Fruit fly (Drosophila melanogaster) whole organism, wandering third instar larva: ENCODE results near the gene Trxr1.

Experiments used
- Abd-B ChIP-seq: fragments of >200 bp; optimal IDR thresholded peaks from 2 replicates; lab custom pipeline; 2017; ENCODE audit warnings: missing biosample characterization, missing genetic modification characterization
- CG32264 ChIP-seq: fragments of 200-800 bp; sonication (Bioruptor generic); optimal IDR thresholded peaks from 2 replicates; lab custom pipeline; 2016; ENCODE audit warnings: missing biosample characterization, missing genetic modification characterization
- CG9705 ChIP-seq: fragments of 200-800 bp; sonication (Bioruptor generic); optimal IDR thresholded peaks from 2 replicates; lab custom pipeline; 2018; ENCODE audit warnings: missing biosample characterization, mild to moderate bottlenecking, missing genetic modification characterization
- CrebA ChIP-seq: fragments of 200-800 bp; sonication (Bioruptor generic); optimal IDR thresholded peaks from 2 replicates; lab custom pipeline; 2016; ENCODE audit warnings: missing biosample characterization, mild to moderate bottlenecking, missing genetic modification characterization, borderline replicate concordance
- Dfd ChIP-seq: fragments of >200 bp; optimal IDR thresholded peaks from 2 replicates; lab custom pipeline; 2017; ENCODE audit warnings: missing biosample characterization, missing genetic modification characterization
- GATAd ChIP-seq: sonication (Bioruptor generic); optimal IDR thresholded peaks from 2 replicates; lab custom pipeline; 2016; ENCODE audit warnings: missing biosample characterization, missing genetic modification characterization
- HLH106 ChIP-seq: fragments of 200-800 bp; optimal IDR thresholded peaks from 3 replicates; lab custom pipeline; 2019; ENCODE audit warnings: missing biosample characterization, mild to moderate bottlenecking, missing genetic modification characterization, moderate library complexity
- Hnf4 ChIP-seq: fragments of 200-800 bp; sonication (Bioruptor generic); optimal IDR thresholded peaks from 2 replicates; lab custom pipeline; 2016; ENCODE audit warnings: missing biosample characterization, mild to moderate bottlenecking, missing genetic modification characterization
- Hr78 ChIP-seq: fragments of >200 bp; optimal IDR thresholded peaks from 2 replicates; lab custom pipeline; 2017; ENCODE audit warnings: missing biosample characterization, missing genetic modification characterization
- Hr83 ChIP-seq: fragments of 200-300 bp; sonication (Bioruptor generic); optimal IDR thresholded peaks from 2 replicates; lab custom pipeline; 2016; ENCODE audit warnings: missing biosample characterization, mild to moderate bottlenecking, missing genetic modification characterization, moderate library complexity; ENCODE audit not compliant: poor library complexity, severe bottlenecking
- Jra ChIP-seq: sonication (Bioruptor generic); optimal IDR thresholded peaks from 2 replicates; lab custom pipeline; 2016; ENCODE audit warnings: missing biosample characterization, missing genetic modification characterization
- Mio ChIP-seq: sonication (Bioruptor generic); optimal IDR thresholded peaks from 2 replicates; lab custom pipeline; 2016; ENCODE audit warnings: missing biosample characterization, missing genetic modification characterization
- Myc ChIP-seq: fragments of >200 bp; optimal IDR thresholded peaks from 2 replicates; lab custom pipeline; 2017
- N ChIP-seq: fragments of >200 bp; optimal IDR thresholded peaks from 2 replicates; lab custom pipeline; 2018; ENCODE audit warnings: missing biosample characterization, missing external identifiers, missing genetic modification characterization
- OdsH ChIP-seq: fragments of 200-800 bp; sonication (Bioruptor generic); optimal IDR thresholded peaks from 2 replicates; lab custom pipeline; 2016; ENCODE audit warnings: missing biosample characterization, mild to moderate bottlenecking, missing genetic modification characterization
- Rel ChIP-seq, 2 experiments: fragments of 200-800 bp; sonication (Bioruptor generic) in 1 of 2; optimal IDR thresholded peaks; 2 replicates in 1 of 2; 3 replicates in 1 of 2; lab custom pipeline; 2016 to 2019; ENCODE audit warnings: mild to moderate bottlenecking in 2 of 2, missing biosample characterization in 2 of 2, missing genetic modification characterization in 2 of 2, moderate library complexity in 1 of 2
- Sp1 ChIP-seq: fragments of 200-800 bp; sonication (Bioruptor generic); optimal IDR thresholded peaks from 3 replicates; lab custom pipeline; 2019; ENCODE audit warnings: missing biosample characterization, mild to moderate bottlenecking, missing genetic modification characterization, moderate library complexity
- Vsx2 ChIP-seq: fragments of 200-300, 225-300 bp; sonication (Bioruptor generic); optimal IDR thresholded peaks from 2 replicates; lab custom pipeline; 2018; ENCODE audit warnings: missing biosample characterization, missing genetic modification characterization; ENCODE audit not compliant: partially characterized antibody
- br ChIP-seq: fragments of 200-800 bp; sonication (Bioruptor generic); optimal IDR thresholded peaks from 2 replicates; lab custom pipeline; 2016; ENCODE audit warnings: missing biosample characterization, missing genetic modification characterization
- brk ChIP-seq: fragments of 200-800 bp; sonication (Bioruptor generic); optimal IDR thresholded peaks from 2 replicates; lab custom pipeline; 2016; ENCODE audit warnings: missing biosample characterization, mild to moderate bottlenecking, missing genetic modification characterization
- dl ChIP-seq, 2 experiments: fragments of 175-275, 200-275 bp in 1 of 2; fragments of 200-275 bp in 1 of 2; sonication (Bioruptor generic); optimal IDR thresholded peaks; lab custom pipeline; 2018; ENCODE audit warnings: mild to moderate bottlenecking in 2 of 2, missing biosample characterization in 2 of 2, missing genetic modification characterization in 2 of 2, moderate library complexity in 2 of 2; ENCODE audit not compliant: partially characterized antibody in 2 of 2, insufficient read depth in 1 of 2
- dmrt93B ChIP-seq: fragments of 200-800 bp; sonication (Bioruptor generic); optimal IDR thresholded peaks from 2 replicates; lab custom pipeline; 2018; ENCODE audit warnings: missing biosample characterization, mild to moderate bottlenecking, missing genetic modification characterization
- dsf ChIP-seq: sonication (Bioruptor generic); optimal IDR thresholded peaks from 2 replicates; lab custom pipeline; 2016; ENCODE audit warnings: missing biosample characterization, missing genetic modification characterization, borderline replicate concordance
- ey ChIP-seq: fragments of 200-800 bp; sonication (Bioruptor generic); optimal IDR thresholded peaks from 2 replicates; lab custom pipeline; 2016; ENCODE audit warnings: missing biosample characterization, missing genetic modification characterization
- foxo ChIP-seq, 2 experiments: fragments of 200-800 bp; sonication (Bioruptor generic); optimal IDR thresholded peaks; 2 replicates in 1 of 2; 3 replicates in 1 of 2; lab custom pipeline; 2016 to 2017; ENCODE audit warnings: missing biosample characterization in 2 of 2, missing genetic modification characterization in 2 of 2
- fru ChIP-seq: fragments of 200-800 bp; sonication (Bioruptor generic); optimal IDR thresholded peaks from 3 replicates; lab custom pipeline; 2016; ENCODE audit warnings: missing biosample characterization, mild to moderate bottlenecking, missing genetic modification characterization
- h ChIP-seq: fragments of 200-800 bp; sonication (Bioruptor generic); optimal IDR thresholded peaks from 3 replicates; lab custom pipeline; 2016; ENCODE audit warnings: missing biosample characterization, mild to moderate bottlenecking, missing genetic modification characterization
- jim ChIP-seq: fragments of 175-275, 200-325 bp; sonication (Bioruptor generic); optimal IDR thresholded peaks from 2 replicates; lab custom pipeline; 2016; ENCODE audit warnings: missing biosample characterization, mild to moderate bottlenecking, missing genetic modification characterization
- lola ChIP-seq: fragments of >200 bp; optimal IDR thresholded peaks from 2 replicates; lab custom pipeline; 2017; ENCODE audit warnings: missing biosample characterization, missing genetic modification characterization
- pan ChIP-seq: fragments of >200 bp; optimal IDR thresholded peaks from 2 replicates; lab custom pipeline; 2017
- rgr ChIP-seq: fragments of 200-800 bp; sonication (Bioruptor generic); optimal IDR thresholded peaks from 3 replicates; lab custom pipeline; 2016; ENCODE audit warnings: missing biosample characterization, mild to moderate bottlenecking, missing genetic modification characterization
- sage ChIP-seq: fragments of 200-800 bp; sonication (Bioruptor generic); optimal IDR thresholded peaks from 2 replicates; lab custom pipeline; 2016; ENCODE audit warnings: missing biosample characterization, mild to moderate bottlenecking, missing genetic modification characterization
- sv ChIP-seq: fragments of 200-800 bp; sonication (Bioruptor generic); optimal IDR thresholded peaks from 3 replicates; lab custom pipeline; 2016; ENCODE audit warnings: missing biosample characterization, missing genetic modification characterization
- usp ChIP-seq: fragments of >200 bp; optimal IDR thresholded peaks from 2 replicates; lab custom pipeline; 2017; ENCODE audit warnings: missing biosample characterization, missing genetic modification characterization
- woc ChIP-seq: sonication (Bioruptor generic); optimal IDR thresholded peaks from 2 replicates; lab custom pipeline; 2016; ENCODE audit warnings: missing biosample characterization, mild to moderate bottlenecking, missing genetic modification characterization

Gene Trxr1

DNA sequence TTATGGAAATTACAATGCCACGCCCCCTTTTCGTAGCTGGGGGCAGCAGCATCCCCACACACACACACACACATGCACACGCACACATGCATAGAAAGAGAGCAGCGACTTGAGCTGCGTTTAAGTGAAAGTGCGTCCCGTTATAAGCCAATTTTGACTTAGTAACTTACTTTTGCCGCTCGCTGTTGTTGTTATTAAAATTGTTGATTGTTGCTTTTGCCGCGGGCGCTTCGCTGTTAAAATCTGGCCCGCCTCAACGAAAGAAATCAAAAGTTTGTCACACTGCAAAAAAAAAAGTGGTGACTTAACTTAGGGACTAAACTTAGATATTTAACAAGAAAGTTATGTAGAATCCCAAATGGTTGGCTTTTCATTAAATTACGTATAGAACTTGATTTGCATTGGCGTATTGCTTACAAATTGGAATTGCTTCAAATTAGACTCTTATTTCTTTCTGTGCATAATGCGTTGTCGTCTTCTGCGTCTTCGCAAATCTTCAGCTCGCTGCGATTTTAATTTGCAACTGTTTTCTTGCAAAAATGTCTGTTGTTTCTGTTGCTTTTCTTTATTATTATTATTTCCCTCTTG lies 12.5 kb downstream of the Trxr1 start:
- TF ChIP-seq foxo (GFP tag; optimal IDR thresholded peaks at IDR 0.05; lab: Kevin White, UChicago) (peak in 1 of 2 experiments; percentile 33), br (GFP tag; lab: Kevin White, UChicago) (peak; percentile 14), Abd-B (no peak), Rel (GFP tag; optimal IDR thresholded peaks at IDR 0.05; lab: Kevin White, UChicago) (no peak), Rel (tag; optimal IDR thresholded peaks at IDR 0.05; lab: Kevin White, UChicago) (no peak), h (GFP tag; lab: Kevin White, UChicago) (peak; percentile 22), fru (GFP tag; lab: Kevin White, UChicago) (peak; percentile 55), ey (GFP tag; lab: Kevin White, UChicago) (peak; percentile 24), Hr78 (no peak)

- TF ChIP-seq foxo (GFP tag; optimal IDR thresholded peaks at IDR 0.05; lab: Kevin White, UChicago) (peak in 1 of 2 experiments; percentile 12), CG9705 (GFP tag; lab: Kevin White, UChicago) (no peak)
Measured at dm6 chrX:8258281-8258802, 16.0 kb downstream of the Trxr1 start.

- TF ChIP-seq h (GFP tag; lab: Kevin White, UChicago) (peak; percentile 3), sage (GFP tag; lab: Kevin White, UChicago) (no peak)
Measured at dm6 chrX:8259881-8260280, 17.6 kb downstream of the Trxr1 start.

DNA sequence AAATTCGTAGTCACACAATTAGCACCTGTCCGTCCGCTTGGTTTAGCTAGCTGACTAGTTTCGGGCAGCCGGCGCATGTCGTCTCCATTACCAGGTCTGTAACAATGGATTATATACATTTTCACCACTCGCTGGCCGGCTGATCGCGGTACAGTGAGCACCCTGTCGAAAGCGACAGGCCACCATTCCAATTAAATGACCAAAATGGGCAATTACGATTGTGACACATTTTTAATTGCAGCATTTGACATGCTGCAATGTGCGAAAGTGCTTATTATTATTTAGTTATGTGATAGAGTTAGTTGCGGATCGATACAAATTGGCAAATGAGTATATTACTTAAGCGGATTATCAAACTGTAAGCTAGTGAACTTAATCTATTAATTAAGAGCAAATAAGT lies 20.9 kb downstream of the Trxr1 start:
- TF ChIP-seq CG32264 (GFP tag; lab: Kevin White, UChicago) (no peak), N (no peak), foxo (GFP tag; optimal IDR thresholded peaks at IDR 0.05; lab: Kevin White, UChicago) (peak in 1 of 2 experiments; percentile 10), fru (GFP tag; lab: Kevin White, UChicago) (no peak), h (GFP tag; lab: Kevin White, UChicago) (no peak), Myc (lab: Kevin White, UChicago) (no peak)

dm6 chrX:8265261-8265660 lies 22.9 kb downstream of the Trxr1 start:
- TF ChIP-seq Myc (lab: Kevin White, UChicago) (peak; percentile 10), foxo (GFP tag; optimal IDR thresholded peaks at IDR 0.05; lab: Kevin White, UChicago) (no peak)
- TF ChIP-seq, all 38 proteins: peak for 1

- TF ChIP-seq Rel (GFP tag; optimal IDR thresholded peaks at IDR 0.05; lab: Kevin White, UChicago) (no peak), Rel (tag; optimal IDR thresholded peaks at IDR 0.05; lab: Kevin White, UChicago) (no peak), foxo (GFP tag; optimal IDR thresholded peaks at IDR 0.05; lab: Kevin White, UChicago) (peak in 1 of 2 experiments; percentile 8), Myc (lab: Kevin White, UChicago) (no peak), Jra (GFP tag; lab: Kevin White, UChicago) (no peak), sv (GFP tag; lab: Kevin White, UChicago) (no peak), Hnf4 (no peak), OdsH (no peak), dsf (no peak), ey (GFP tag; lab: Kevin White, UChicago) (no peak), Abd-B (no peak), dl (GFP tag; optimal IDR thresholded peaks at IDR 0.05; lab: Kevin White, UChicago; ENCODE audit: insufficient read depth in 1 of 2, partially characterized antibody in 2 of 2) (no peak), h (GFP tag; lab: Kevin White, UChicago) (peak; percentile 32), brk (GFP tag; lab: Kevin White, UChicago) (no peak), fru (GFP tag; lab: Kevin White, UChicago) (no peak), Hr78 (no peak), Dfd (GFP tag; lab: Kevin White, UChicago) (no peak), lola (GFP tag; lab: Kevin White, UChicago) (no peak), CG9705 (GFP tag; lab: Kevin White, UChicago) (no peak), pan (lab: Kevin White, UChicago) (no peak), sage (GFP tag; lab: Kevin White, UChicago) (no peak), Vsx2 (no peak), rgr (peak; percentile 41), Sp1 (GFP tag; lab: Kevin White, UChicago) (peak; percentile 16), usp (GFP tag; lab: Kevin White, UChicago) (no peak), Hr83 (GFP tag; lab: Kevin White, UChicago) (no peak), dmrt93B (no peak), GATAd (no peak), woc (GFP tag; lab: Kevin White, UChicago) (no peak), CrebA (no peak), Mio (GFP tag; lab: Kevin White, UChicago) (no peak), jim (no peak), HLH106 (tag; lab: Kevin White, UChicago) (peak; percentile 51)
Measured at dm6 chrX:8271363-8272061, 29.2 kb downstream of the Trxr1 start, which contains the start of gene Corp. Gene Corp, minus strand, starts transcription at chrX:8271409.
